Worm (Caenorhabditis elegans) whole organism, L4/young adult: Measurements from ENCODE around the gene col-111.

Experiments used
- W03F9.2 ChIP-seq: fragments of 150-350 bp; optimal IDR thresholded peaks from 2 replicates; lab custom pipeline; 2014; ENCODE audit warnings: missing biosample characterization, missing genetic modification characterization
- him-1 ChIP-seq: sonication (generic microtip); optimal IDR thresholded peaks from 2 replicates; lab custom pipeline; 2016; ENCODE audit warnings: missing genotype, missing genetic modification reagents, missing genetic modification characterization, missing compliant biosample characterization

DNA sequence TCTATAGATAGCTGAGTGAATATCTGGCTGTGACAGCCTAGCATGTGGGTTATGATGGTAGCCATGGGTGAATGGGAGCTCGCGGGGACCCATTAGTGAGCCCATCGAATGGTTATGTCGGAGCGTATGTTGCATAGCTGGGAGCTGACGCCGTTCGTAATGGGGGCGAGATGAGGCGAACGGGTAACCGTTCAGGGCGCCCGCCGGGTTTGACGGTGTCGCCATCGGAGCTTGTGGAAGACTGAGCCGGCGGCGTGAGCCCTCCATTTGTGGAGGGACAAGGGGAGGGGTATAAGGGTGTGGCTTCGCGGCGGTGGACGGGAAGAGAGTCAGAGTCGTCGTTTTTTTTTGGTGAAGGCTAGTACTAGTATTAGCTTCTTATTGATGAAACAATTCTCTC lies 33.9 kb downstream of the col-111 start:
- TF ChIP-seq him-1 (tag; lab: Kevin White, UChicago) (no peak), W03F9.2 (no peak)
